Fruit fly (Drosophila melanogaster): ENCODE results near the gene msd5.

msd5 gene

dm6 chr3L:1313039-1313766, 19.7 kb downstream of the msd5 start, which contains the start of the genes sturkopf and Herc4 (continued):
- TF ChIP-seq B-H2 (GFP tag; optimal IDR thresholded peaks at IDR 0.05) (peak; percentile 74), CG7928 (GFP tag; optimal IDR thresholded peaks at IDR 0.05) (peak; percentile 95), Ets65A (GFP tag) (peak; percentile 98), CG3163 (GFP tag; optimal IDR thresholded peaks at IDR 0.05) (peak; percentile 44), PHDP (tag; optimal IDR thresholded peaks at IDR 0.05) (peak; percentile 72), fd96Cb (tag; optimal IDR thresholded peaks at IDR 0.05) (peak; percentile 8), klu (GFP tag; IDR thresholded peaks at IDR 0.05) (peak; percentile 71), grn (GFP tag; optimal IDR thresholded peaks at IDR 0.05) (peak; percentile 38), CG9876 (GFP tag; optimal IDR thresholded peaks at IDR 0.05) (peak; percentile 46), CG13424 (tag; optimal IDR thresholded peaks at IDR 0.05) (peak; percentile 80), CG8388 (GFP tag; optimal IDR thresholded peaks at IDR 0.05) (peak; percentile 66), vnd (GFP tag; IDR thresholded peaks at IDR 0.05; ENCODE audit: partially characterized antibody) (no peak), mirr (GFP tag; optimal IDR thresholded peaks at IDR 0.05) (peak; percentile 34), Dfd (GFP tag; optimal IDR thresholded peaks at IDR 0.05) (peak in 1 of 2 experiments; percentile 9), ara (GFP tag; IDR thresholded peaks at IDR 0.05) (no peak), insv (GFP tag; optimal IDR thresholded peaks at IDR 0.05) (peak in 1 of 2 experiments; percentile 64), Sry-δ (GFP tag; optimal IDR thresholded peaks at IDR 0.05) (peak; percentile 58), CG6254 (GFP tag; optimal IDR thresholded peaks at IDR 0.05) (peak; percentile 7), NfI (GFP tag; optimal IDR thresholded peaks at IDR 0.05) (peak; percentile 72), Opbp (GFP tag; IDR thresholded peaks at IDR 0.05; ENCODE audit: partially characterized antibody) (peak; percentile 37; the same call in 1 of the 3 replicates), CG30431 (GFP tag; optimal IDR thresholded peaks at IDR 0.05) (peak; percentile 3), pum (GFP tag; optimal IDR thresholded peaks at IDR 0.05) (peak; percentile 85), Hr3 (GFP tag; optimal IDR thresholded peaks at IDR 0.05) (peak; percentile 72), dpn (GFP tag; optimal IDR thresholded peaks at IDR 0.05) (peak; percentile 70 to 90), h (optimal IDR thresholded peaks at IDR 0.05) (no peak), dmrt99B (tag; optimal IDR thresholded peaks at IDR 0.05) (no peak), CG1602 (GFP tag; optimal IDR thresholded peaks at IDR 0.05) (peak; percentile 62), schlank (tag; optimal IDR thresholded peaks at IDR 0.05) (peak; percentile 67), CG2120 (GFP tag; optimal IDR thresholded peaks at IDR 0.05) (peak; percentile 87), HmgD (GFP tag; optimal IDR thresholded peaks at IDR 0.05) (peak; percentile 37), tll (GFP tag; optimal IDR thresholded peaks at IDR 0.05) (peak in 1 of 2 experiments; percentile 21), pzg (GFP tag; optimal IDR thresholded peaks at IDR 0.05) (peak; percentile 59), CG11093 (GFP tag; IDR thresholded peaks at IDR 0.05) (no peak), da (GFP tag; optimal IDR thresholded peaks at IDR 0.05) (peak; percentile 47), jing (GFP tag; optimal IDR thresholded peaks at IDR 0.05) (no peak), Drgx (GFP tag; IDR thresholded peaks at IDR 0.05) (0 out of 2 replicates have a peak, but pooled peaks have one; percentile 27), sens (GFP tag) (peak; percentile 97), CG7556 (GFP tag; optimal IDR thresholded peaks at IDR 0.05) (peak; percentile 92), CG2889 (GFP tag; IDR thresholded peaks at IDR 0.05) (peak; percentile 47; the same call in 1 of the 3 replicates), vvl (GFP tag; IDR thresholded peaks at IDR 0.05) (peak; percentile 70; the same call in 1 of the 2 replicates), slbo (GFP tag; IDR thresholded peaks at IDR 0.05) (peak; percentile 80), CG11456 (GFP tag; IDR thresholded peaks at IDR 0.05) (peak; percentile 90), pb (GFP tag; optimal IDR thresholded peaks at IDR 0.05) (peak; percentile 27), CG3065 (GFP tag; optimal IDR thresholded peaks at IDR 0.05) (no peak), CG17802 (tag; optimal IDR thresholded peaks at IDR 0.05) (no peak), MESR4 (GFP tag; optimal IDR thresholded peaks at IDR 0.05) (peak; percentile 41), CG3407 (GFP tag; optimal IDR thresholded peaks at IDR 0.05) (peak; percentile 69), tup (GFP tag; optimal IDR thresholded peaks at IDR 0.05) (no peak), tap (tag; optimal IDR thresholded peaks at IDR 0.05) (peak; percentile 36), Tbp (GFP tag; optimal IDR thresholded peaks at IDR 0.05) (no peak)

All from whole organism, embryonic.